Fruit fly (Drosophila melanogaster) whole organism, prepupa: ENCODE measurements around the gene CG1105.

Source experiments
- fd59A ChIP-seq: fragments of 200-800 bp; sonication (Bioruptor generic); optimal IDR thresholded peaks from 2 replicates; lab custom pipeline; 2017; ENCODE audit warnings: missing biosample characterization, mild to moderate bottlenecking, missing genetic modification characterization, missing genetic modification reagents
- salr ChIP-seq, 2 experiments: fragments of 200-800 bp; sonication (Bioruptor generic); optimal IDR thresholded peaks; 3 replicates each; lab custom pipeline; 2016 to 2018; ENCODE audit warnings: missing biosample characterization in 2 of 2, missing genetic modification characterization in 2 of 2, mild to moderate bottlenecking in 1 of 2

- no peak for TF ChIP-seq fd59A (GFP tag; lab: Kevin White, UChicago)
- no peak for TF ChIP-seq salr (GFP tag; optimal IDR thresholded peaks at IDR 0.05; lab: Kevin White, UChicago)
These were observed 9.5 kb upstream of the CG1105 start for dm6 chr3R:7076293-7076981.
